Worm (Caenorhabditis elegans) whole organism, L4/young adult: ENCODE results near the gene F53F4.2.

ENCODE experiments used
- W03F9.2 ChIP-seq: fragments of 150-350 bp; optimal IDR thresholded peaks from 2 replicates; lab custom pipeline; 2014; ENCODE audit warnings: missing biosample characterization, missing genetic modification characterization
- dao-5 ChIP-seq: sonication (generic microtip); optimal IDR thresholded peaks from 2 replicates; lab custom pipeline; 2016; ENCODE audit warnings: missing genotype, missing genetic modification characterization, moderate library complexity, missing compliant biosample characterization
- him-1 ChIP-seq: sonication (generic microtip); optimal IDR thresholded peaks from 2 replicates; lab custom pipeline; 2016; ENCODE audit warnings: missing genotype, missing genetic modification reagents, missing genetic modification characterization, missing compliant biosample characterization

- TF ChIP-seq W03F9.2 (tag; lab: Kevin White, UChicago), result no peak
- TF ChIP-seq dao-5, result no peak
- no peak for TF ChIP-seq him-1 (tag; lab: Kevin White, UChicago)
These were observed 48.6 kb upstream of the F53F4.2 start for ce11 chrV:13638040-13638439.
